Worm (Caenorhabditis elegans) whole organism, early embryonic: ENCODE data around the gene nnt-1.

ENCODE experiments used
- B0310.2 ChIP-seq: sonication (generic microtip); optimal IDR thresholded peaks from 2 replicates; lab custom pipeline; 2016; ENCODE audit warnings: mild to moderate bottlenecking, missing genetic modification characterization, missing compliant biosample characterization
- F13C5.2 ChIP-seq: sonication (generic microtip); optimal IDR thresholded peaks from 2 replicates; lab custom pipeline; 2017; ENCODE audit warnings: mild to moderate bottlenecking, missing genetic modification characterization, inconsistent platforms, missing compliant biosample characterization
- aly-1 ChIP-seq: sonication (generic microtip); optimal IDR thresholded peaks from 2 replicates; lab custom pipeline; 2016; ENCODE audit warnings: missing genetic modification characterization, missing compliant biosample characterization
- ama-1 ChIP-seq: fragments of 150-350 bp; optimal IDR thresholded peaks from 2 replicates; lab custom pipeline; 2014
- ceh-13 ChIP-seq: fragments of 200-800 bp; sonication (Bioruptor generic); optimal IDR thresholded peaks from 2 replicates; lab custom pipeline; 2018; ENCODE audit warnings: mild to moderate bottlenecking, missing genetic modification characterization, missing compliant biosample characterization
- ceh-36 ChIP-seq: sonication (generic microtip); optimal IDR thresholded peaks from 2 replicates; lab custom pipeline; 2016; ENCODE audit warnings: missing genetic modification characterization, inconsistent platforms, missing compliant biosample characterization
- ets-7 ChIP-seq: sonication (generic microtip); optimal IDR thresholded peaks from 2 replicates; lab custom pipeline; 2016; ENCODE audit warnings: missing genotype, missing genetic modification characterization, missing compliant biosample characterization
- flt-1 ChIP-seq: fragments of 200-800 bp; sonication (Bioruptor generic); IDR thresholded peaks from 2 replicates; pipeline ENCODE4 v1.3.6; 2022; ENCODE audit warnings: missing genetic modification characterization, missing compliant biosample characterization
- hmbx-1 ChIP-seq: sonication (generic microtip); optimal IDR thresholded peaks from 2 replicates; lab custom pipeline; 2016; ENCODE audit warnings: mild to moderate bottlenecking, missing genetic modification characterization, missing compliant biosample characterization
- hmg-4 ChIP-seq: fragments of 200-800 bp; sonication (Bioruptor generic); optimal IDR thresholded peaks from 2 replicates; lab custom pipeline; 2018; ENCODE audit warnings: mild to moderate bottlenecking, missing genetic modification characterization, missing compliant biosample characterization
- hnd-1 ChIP-seq: sonication (generic microtip); optimal IDR thresholded peaks from 2 replicates; lab custom pipeline; 2016; ENCODE audit warnings: missing genetic modification characterization, missing compliant biosample characterization
- pes-1 ChIP-seq: fragments of 200-800 bp; sonication (Bioruptor generic); IDR thresholded peaks from 2 replicates; pipeline ENCODE4 v1.3.6; 2022; ENCODE audit warnings: missing genetic modification reagents, missing genetic modification characterization, missing compliant biosample characterization
- scrt-1 ChIP-seq: fragments of 200-800 bp; sonication (Bioruptor generic); IDR thresholded peaks from 2 replicates; pipeline ENCODE4 v1.3.6; 2022; ENCODE audit warnings: missing genetic modification characterization, missing compliant biosample characterization
- sea-1 ChIP-seq: fragments of 200-800 bp; sonication (Bioruptor generic); conservative IDR thresholded peaks from 2 replicates; pipeline ENCODE4 v1.3.6; 2022; ENCODE audit warnings: missing genetic modification characterization, missing compliant biosample characterization
- tbx-11 ChIP-seq: fragments of 200-800 bp; sonication (Bioruptor generic); IDR thresholded peaks from 2 replicates; pipeline ENCODE4 v1.3.6; 2022; ENCODE audit warnings: missing genetic modification characterization, missing compliant biosample characterization
- tbx-37 ChIP-seq: fragments of 200-800 bp; sonication (Bioruptor generic); conservative IDR thresholded peaks from 2 replicates; pipeline ENCODE4 v1.3.6; 2022; ENCODE audit warnings: missing genetic modification reagents, missing genetic modification characterization, missing compliant biosample characterization
- tra-4 ChIP-seq: sonication (generic microtip); optimal IDR thresholded peaks from 2 replicates; lab custom pipeline; 2017; ENCODE audit warnings: missing genetic modification characterization, missing compliant biosample characterization

Gene nnt-1

DNA sequence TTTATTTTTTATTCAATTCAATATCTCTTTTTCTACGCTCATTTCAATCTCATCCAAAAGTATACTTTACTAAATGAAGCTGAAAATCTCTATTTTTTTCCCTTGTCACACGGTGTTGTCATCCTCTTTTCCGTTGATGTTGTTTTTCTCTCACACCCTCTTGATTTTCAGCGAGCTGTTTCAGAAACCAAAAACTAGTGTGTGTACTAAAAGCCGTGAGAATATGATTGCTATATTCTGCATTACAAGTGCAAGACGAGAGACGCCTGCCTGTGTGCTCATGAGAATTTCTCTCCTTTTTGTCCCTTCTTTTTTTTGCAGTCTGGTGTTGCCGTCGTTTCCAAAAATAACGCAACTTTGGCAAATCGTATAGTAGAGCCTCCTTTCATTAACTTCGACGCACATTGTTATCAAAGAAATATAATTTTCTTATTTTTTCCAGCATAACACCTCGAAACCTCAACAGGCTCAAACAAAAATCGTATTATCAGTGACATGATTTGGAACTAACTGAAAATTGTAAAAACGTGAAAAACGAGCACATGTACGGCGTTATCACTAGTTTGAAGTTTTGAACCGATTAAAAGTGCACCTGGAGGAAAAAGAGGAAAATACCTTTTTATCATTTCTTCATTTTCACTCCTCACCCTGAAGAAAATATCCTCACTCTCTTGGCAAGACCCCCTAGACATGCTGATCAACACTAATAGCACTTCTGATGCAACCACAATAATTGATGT, 3.9 kb upstream of the nnt-1 start, which contains the start of gene C15H9.2:
C15H9.2 (plus strand) TSS at position 441 of the 740 bp plus-strand sequence.
- TF ChIP-seq ets-7 (tag; lab: Kevin White, UChicago) (no peak), flt-1 (GFP tag; lab: Robert Waterston, UW) (no peak), ama-1 (lab: Kevin White, UChicago) (no peak), pes-1 (GFP tag; lab: Robert Waterston, UW) (no peak), ceh-13 (no peak), tbx-11 (GFP tag; lab: Robert Waterston, UW) (no peak), tbx-37 (GFP tag; lab: Robert Waterston, UW) (no peak), aly-1 (tag; lab: Kevin White, UChicago) (no peak), ceh-36 (tag; lab: Kevin White, UChicago) (no peak), sea-1 (GFP tag; lab: Robert Waterston, UW) (no peak), hmg-4 (GFP tag; lab: Kevin White, UChicago) (no peak), scrt-1 (GFP tag; lab: Robert Waterston, UW) (no peak), B0310.2 (tag; lab: Kevin White, UChicago) (no peak)

ce11 chrX:6121279-6121678, 832 bp upstream of the nnt-1 start:
- no peak for TF ChIP-seq ama-1 (lab: Kevin White, UChicago)
- no peak for TF ChIP-seq pes-1 (GFP tag; lab: Robert Waterston, UW)
- no peak for TF ChIP-seq ceh-36 (tag; lab: Kevin White, UChicago)
- no peak for TF ChIP-seq hnd-1 (tag; lab: Kevin White, UChicago)
- TF ChIP-seq tra-4 (tag; lab: Kevin White, UChicago): no peak
- TF ChIP-seq sea-1 (GFP tag; lab: Robert Waterston, UW): no peak
- TF ChIP-seq ceh-13: no peak
- no peak for TF ChIP-seq ets-7 (tag; lab: Kevin White, UChicago)
- no peak for TF ChIP-seq tbx-37 (GFP tag; lab: Robert Waterston, UW)
- no peak for TF ChIP-seq hmg-4 (GFP tag; lab: Kevin White, UChicago)
- no peak for TF ChIP-seq scrt-1 (GFP tag; lab: Robert Waterston, UW)
- no peak for TF ChIP-seq hmbx-1 (tag; lab: Kevin White, UChicago)
- TF ChIP-seq flt-1 (GFP tag; lab: Robert Waterston, UW): no peak
- TF ChIP-seq B0310.2 (tag; lab: Kevin White, UChicago): no peak
- no peak for TF ChIP-seq aly-1 (tag; lab: Kevin White, UChicago)
- TF ChIP-seq F13C5.2: no peak
- no peak for TF ChIP-seq tbx-11 (GFP tag; lab: Robert Waterston, UW)

DNA sequence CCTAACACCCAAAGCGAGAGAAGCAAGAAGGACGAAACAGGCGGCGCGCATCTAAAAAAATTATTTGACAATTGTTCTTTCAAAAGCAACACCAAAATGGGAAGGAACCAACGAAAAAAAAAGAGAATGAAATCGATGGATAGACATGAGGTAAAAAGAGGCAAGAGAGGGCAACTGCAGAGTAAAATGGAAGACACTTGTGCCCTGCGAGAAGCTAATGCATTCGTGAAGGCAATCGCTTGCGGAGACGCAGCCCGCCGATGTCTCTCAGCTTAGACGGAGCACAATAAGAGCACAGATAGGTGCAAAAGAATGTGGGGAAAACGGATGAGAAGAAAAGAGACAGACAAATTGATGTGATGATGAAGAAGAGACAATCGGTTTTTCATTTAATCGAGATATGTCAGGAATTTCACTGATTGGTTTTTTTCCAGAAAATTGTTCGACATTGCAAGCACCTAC, 6.1 kb downstream of the nnt-1 start, which contains the start of gene C15H9.9:
C15H9.9 (minus strand) TSS at position 51 of the 462 bp plus-strand sequence.
- TF ChIP-seq B0310.2 (tag; lab: Kevin White, UChicago): no peak
- TF ChIP-seq ceh-36 (tag; lab: Kevin White, UChicago): no peak
- peak; percentile 37 for TF ChIP-seq F13C5.2

DNA sequence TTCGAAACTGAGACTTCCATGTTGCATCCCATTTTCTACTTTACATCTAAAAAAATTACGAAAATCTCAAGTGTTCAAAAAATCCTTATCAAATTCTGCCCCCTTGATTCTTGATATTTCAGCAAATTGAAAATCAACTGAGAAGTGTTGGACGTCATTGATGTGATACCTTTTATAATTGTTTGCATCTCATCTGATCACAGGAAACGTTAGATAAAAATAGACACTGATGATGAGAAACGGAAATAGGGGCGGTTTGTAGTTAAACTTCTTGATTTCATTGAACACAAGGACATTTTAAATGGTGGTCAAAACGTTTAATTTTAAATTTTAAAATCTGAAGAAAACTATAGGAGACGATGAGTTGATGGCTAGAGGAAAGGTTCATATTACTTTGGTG, 6.7 kb downstream of the nnt-1 start:
- TF ChIP-seq aly-1 (tag; lab: Kevin White, UChicago) (no peak), scrt-1 (GFP tag; lab: Robert Waterston, UW) (no peak), ceh-13 (no peak), hnd-1 (tag; lab: Kevin White, UChicago) (no peak), ceh-36 (tag; lab: Kevin White, UChicago) (no peak), B0310.2 (tag; lab: Kevin White, UChicago) (no peak), sea-1 (GFP tag; lab: Robert Waterston, UW) (no peak), F13C5.2 (no peak), pes-1 (GFP tag; lab: Robert Waterston, UW) (no peak), ama-1 (lab: Kevin White, UChicago) (no peak)

ce11 chrX:6129277-6129676, 7.2 kb downstream of the nnt-1 start:
- no peak for TF ChIP-seq hmg-4 (GFP tag; lab: Kevin White, UChicago)
- TF ChIP-seq tra-4 (tag; lab: Kevin White, UChicago): no peak
- no peak for TF ChIP-seq pes-1 (GFP tag; lab: Robert Waterston, UW)
- no peak for TF ChIP-seq tbx-37 (GFP tag; lab: Robert Waterston, UW)
- no peak for TF ChIP-seq ceh-13

DNA sequence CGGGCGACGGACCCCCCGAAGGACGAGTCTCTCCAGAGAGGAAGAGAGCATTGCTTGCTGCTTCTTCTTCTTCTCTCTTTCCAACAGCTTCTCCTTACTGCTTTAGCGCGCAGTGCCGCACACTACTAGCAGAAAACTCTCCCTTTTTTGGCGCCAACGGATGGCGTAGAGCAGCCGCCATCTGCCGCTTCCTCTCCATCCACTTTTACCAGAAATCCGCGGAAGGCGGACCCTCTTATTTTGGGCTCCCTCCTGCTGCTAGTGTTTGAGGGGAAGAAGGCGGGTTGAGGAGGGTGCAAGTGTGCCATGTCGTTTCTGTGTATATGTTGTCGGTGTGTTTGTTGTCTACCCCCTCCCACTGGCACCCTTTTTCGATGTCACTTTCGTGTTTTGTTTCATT, 12.3 kb downstream of the nnt-1 start:
- peak; percentile 37 for TF ChIP-seq F13C5.2
- TF ChIP-seq hmg-4 (GFP tag; lab: Kevin White, UChicago): peak; percentile 35
- TF ChIP-seq ceh-36 (tag; lab: Kevin White, UChicago): no peak

ce11 chrX:6138243-6138642, 16.1 kb downstream of the nnt-1 start, which contains the start of gene Y72A10A.1:
TSS of gene Y72A10A.1 (minus strand) at chrX:6138343.
- TF ChIP-seq tra-4 (tag; lab: Kevin White, UChicago): no peak
- TF ChIP-seq scrt-1 (GFP tag; lab: Robert Waterston, UW): no peak
- TF ChIP-seq hnd-1 (tag; lab: Kevin White, UChicago): no peak
- TF ChIP-seq tbx-37 (GFP tag; lab: Robert Waterston, UW): no peak
- TF ChIP-seq sea-1 (GFP tag; lab: Robert Waterston, UW): no peak
- no peak for TF ChIP-seq pes-1 (GFP tag; lab: Robert Waterston, UW)
- TF ChIP-seq flt-1 (GFP tag; lab: Robert Waterston, UW): no peak
- no peak for TF ChIP-seq hmg-4 (GFP tag; lab: Kevin White, UChicago)
- no peak for TF ChIP-seq F13C5.2
- no peak for TF ChIP-seq B0310.2 (tag; lab: Kevin White, UChicago)
- TF ChIP-seq hmbx-1 (tag; lab: Kevin White, UChicago): no peak
- no peak for TF ChIP-seq tbx-11 (GFP tag; lab: Robert Waterston, UW)
- TF ChIP-seq ets-7 (tag; lab: Kevin White, UChicago): no peak
- TF ChIP-seq aly-1 (tag; lab: Kevin White, UChicago): no peak
